Fruit fly (Drosophila melanogaster): ENCODE measurements around the gene CG31668.

DNA sequence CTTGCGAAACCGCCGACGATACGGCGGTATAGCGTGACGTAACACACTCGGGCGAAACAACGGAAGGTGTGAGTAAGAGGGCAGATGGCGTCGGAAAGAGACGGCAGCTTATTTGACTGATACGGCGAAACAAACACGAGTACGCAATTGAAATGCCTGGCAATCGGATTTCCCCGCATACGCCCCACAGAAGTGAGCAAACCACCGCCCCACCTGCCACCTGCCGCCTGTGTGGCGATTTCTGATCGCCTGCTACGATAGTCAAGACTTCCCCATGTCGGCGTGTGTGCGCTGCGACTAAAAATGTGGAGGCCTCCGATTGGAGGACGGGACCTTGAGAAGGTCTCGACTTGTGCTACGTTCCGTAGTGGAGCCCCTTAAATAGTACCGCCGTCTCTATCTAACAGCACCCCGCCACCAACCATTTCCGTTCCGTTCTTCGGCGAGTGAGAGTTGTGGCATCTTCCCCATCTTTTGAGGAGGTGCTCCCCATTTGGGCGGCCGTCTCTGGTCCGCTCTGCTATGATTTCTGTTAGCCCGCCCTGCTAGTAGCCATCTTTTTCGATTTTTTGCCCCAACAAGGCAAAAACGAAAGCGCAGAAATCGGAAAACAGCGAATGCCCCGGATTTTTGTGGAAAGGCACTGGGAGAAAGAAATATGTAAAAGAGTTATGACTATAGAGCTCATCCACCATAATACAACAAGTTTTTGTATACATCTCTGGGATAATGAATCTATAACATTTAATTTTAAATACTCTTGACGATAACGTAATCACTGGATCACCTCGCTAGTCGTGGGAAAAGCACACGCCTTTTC, 7.1 kb downstream of the CG31668 start:
- TF ChIP-seq CTCF (optimal IDR thresholded peaks at IDR 0.05) (no peak), CG8478 (optimal IDR thresholded peaks at IDR 0.05) (peak; percentile 31)
